In the genomic region with DNA sequence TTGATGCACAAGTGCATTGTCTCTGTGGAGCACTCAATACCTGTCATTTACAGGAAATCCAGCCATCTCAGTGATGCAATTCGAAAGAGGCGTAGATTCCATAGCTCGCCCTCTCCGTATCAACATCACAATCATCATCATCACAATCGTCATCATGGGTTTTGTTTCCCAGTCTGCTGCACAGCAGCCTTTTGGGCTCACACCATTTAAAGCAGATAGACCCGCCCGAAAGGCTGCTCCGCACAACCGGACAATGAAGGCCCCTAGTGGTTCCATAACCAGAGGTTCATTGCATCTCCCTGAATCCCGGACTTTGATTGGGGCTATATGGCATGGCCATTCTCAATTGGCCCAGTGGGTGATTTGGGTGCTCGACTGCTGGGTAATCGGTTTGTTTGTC, we compare ENCODE assay signal across 4 fruit fly cellular contexts.
A peak's percentile ranks its signal among the peaks of the same experiment; 100 is the strongest.
TF ChIP-seq lines count a peak whose summit lies in the region.

No protein-coding gene starts in this region.

- TF ChIP-seq CTCF in whole organism, embryonic (GFP tag; optimal IDR thresholded peaks at IDR 0.05; lab: Kevin White, UChicago), result no peak

TF ChIP-seq in whole organism, embryonic, 481 proteins besides CTCF, POLR2A, EP300 and RAD21 (continues in another document):
- TF ChIP-seq Med (GFP tag; lab: Kevin White, UChicago) (peak; percentile 75), Bgb (GFP tag; IDR thresholded peaks at IDR 0.05; lab: Robert Waterston, UW; ENCODE audit: partially characterized antibody) (peak; percentile 18; the same call in 1 of the 2 replicates), CG17361 (GFP tag; IDR thresholded peaks at IDR 0.05; lab: Robert Waterston, UW) (no peak), CG14014 (GFP tag; IDR thresholded peaks at IDR 0.05; lab: Robert Waterston, UW) (no peak), E2f2 (GFP tag; IDR thresholded peaks at IDR 0.05; lab: Robert Waterston, UW) (peak; percentile 9; the same call in 1 of the 2 replicates), CG12769 (tag; optimal IDR thresholded peaks at IDR 0.05; lab: Kevin White, UChicago) (peak; percentile 46), Pdp1 (GFP tag; optimal IDR thresholded peaks at IDR 0.05; lab: Kevin White, UChicago) (peak in 1 of 2 experiments; percentile 65), bbx (GFP tag; IDR thresholded peaks at IDR 0.05; lab: Robert Waterston, UW; ENCODE audit: partially characterized antibody) (peak; percentile 38; the same call in 1 of the 2 replicates), CG8290 (GFP tag; optimal IDR thresholded peaks at IDR 0.05; lab: Kevin White, UChicago) (no peak), CG8290 (tag; optimal IDR thresholded peaks at IDR 0.05; lab: Kevin White, UChicago) (peak in 1 of 2 experiments; percentile 31), CG13287 (GFP tag; IDR thresholded peaks at IDR 0.05; lab: Robert Waterston, UW; ENCODE audit: partially characterized antibody) (peak; percentile 45; the same call in 1 of the 2 replicates), CG17612 (GFP tag; IDR thresholded peaks at IDR 0.05; lab: Robert Waterston, UW) (peak; percentile 35; the same call in 1 of the 2 replicates), ftz-f1 (GFP tag; optimal IDR thresholded peaks at IDR 0.05; lab: Kevin White, UChicago) (peak; percentile 44), vvl (GFP tag; IDR thresholded peaks at IDR 0.05; lab: Robert Waterston, UW) (peak; percentile 24; the same call in 1 of the 2 replicates), CG3995 (GFP tag; optimal IDR thresholded peaks at IDR 0.05; lab: Kevin White, UChicago) (no peak), lola (GFP tag; optimal IDR thresholded peaks at IDR 0.05; lab: Kevin White, UChicago) (peak in 1 of 3 experiments; percentile 53), ci (GFP tag; IDR thresholded peaks at IDR 0.05; lab: Robert Waterston, UW) (peak; percentile 58; the same call in 1 of the 3 replicates), CG15514 (GFP tag; optimal IDR thresholded peaks at IDR 0.05; lab: Kevin White, UChicago) (peak; percentile 96), Bdp1 (GFP tag; optimal IDR thresholded peaks at IDR 0.05; lab: Kevin White, UChicago) (no peak)

TF ChIP-seq in whole organism, prepupa, 60 proteins besides CTCF, POLR2A, EP300 and RAD21:
- TF ChIP-seq Hr4 (GFP tag; optimal IDR thresholded peaks at IDR 0.05; lab: Kevin White, UChicago) (no peak), CG15336 (GFP tag; IDR thresholded peaks at IDR 0.05; lab: Robert Waterston, UW) (no peak), CG10631 (GFP tag; optimal IDR thresholded peaks at IDR 0.05; lab: Kevin White, UChicago) (no peak), Eip78C (GFP tag; lab: Kevin White, UChicago) (peak; percentile 41), Met (GFP tag; optimal IDR thresholded peaks at IDR 0.05; lab: Kevin White, UChicago) (no peak), eg (GFP tag; IDR thresholded peaks at IDR 0.05; lab: Robert Waterston, UW) (0 out of 3 replicates have a peak, but pooled peaks have one; percentile 32)

TF ChIP-seq in whole organism, pupa, 21 proteins besides CTCF, POLR2A, EP300 and RAD21:
- no peak for TF ChIP-seq D1 (tag; optimal IDR thresholded peaks at IDR 0.05; lab: Kevin White, UChicago)
- no peak for TF ChIP-seq CG32121 (GFP tag; IDR thresholded peaks at IDR 0.05; lab: Robert Waterston, UW)
- TF ChIP-seq CG15710 (tag; optimal IDR thresholded peaks at IDR 0.05; lab: Kevin White, UChicago), result no peak
- TF ChIP-seq CG14655 (GFP tag; optimal IDR thresholded peaks at IDR 0.05; lab: Kevin White, UChicago), result no peak
- TF ChIP-seq Pif1B (GFP tag; optimal IDR thresholded peaks at IDR 0.05; lab: Kevin White, UChicago), result no peak
- TF ChIP-seq gl (tag; optimal IDR thresholded peaks at IDR 0.05; lab: Kevin White, UChicago), result no peak
- TF ChIP-seq CG12605 (GFP tag; IDR thresholded peaks at IDR 0.05; lab: Robert Waterston, UW), result no peak
- TF ChIP-seq Snoo (tag; optimal IDR thresholded peaks at IDR 0.05; lab: Kevin White, UChicago), result no peak
- TF ChIP-seq Ets98B (GFP tag; IDR thresholded peaks at IDR 0.05; lab: Robert Waterston, UW), result no peak
- TF ChIP-seq rn (GFP tag; IDR thresholded peaks at IDR 0.05; lab: Robert Waterston, UW), result no peak
- no peak for TF ChIP-seq CG8301 (tag; optimal IDR thresholded peaks at IDR 0.05; lab: Kevin White, UChicago)
- TF ChIP-seq CG9948 (tag; optimal IDR thresholded peaks at IDR 0.05; lab: Kevin White, UChicago), result no peak
- 0 out of 3 replicates have a peak, but pooled peaks have one; percentile 15 for TF ChIP-seq fd96Ca (GFP tag; IDR thresholded peaks at IDR 0.05; lab: Robert Waterston, UW)
- TF ChIP-seq CG8159 (tag; optimal IDR thresholded peaks at IDR 0.05; lab: Kevin White, UChicago), result no peak
- no peak for TF ChIP-seq CG10348 (GFP tag; IDR thresholded peaks at IDR 0.05; lab: Robert Waterston, UW)
- TF ChIP-seq CG13204 (GFP tag; optimal IDR thresholded peaks at IDR 0.05; lab: Kevin White, UChicago), result no peak
- no peak for TF ChIP-seq CG17806 (tag; optimal IDR thresholded peaks at IDR 0.05; lab: Kevin White, UChicago)
- TF ChIP-seq Pif1A (GFP tag; optimal IDR thresholded peaks at IDR 0.05; lab: Kevin White, UChicago), result no peak
- TF ChIP-seq EcR (GFP tag; optimal IDR thresholded peaks at IDR 0.05; lab: Kevin White, UChicago), result peak; percentile 25
- peak; percentile 69; the same call in 2 of the 3 replicates for TF ChIP-seq CG4496 (GFP tag; IDR thresholded peaks at IDR 0.05; lab: Robert Waterston, UW)
TF ChIP-seq in whole organism, pupa: peak in this region for 3.

TF ChIP-seq in whole organism, wandering third instar larva, 38 proteins besides CTCF, POLR2A, EP300 and RAD21:
- no peak for TF ChIP-seq Sp1 (GFP tag; optimal IDR thresholded peaks at IDR 0.05; lab: Kevin White, UChicago)
- TF ChIP-seq psq (GFP tag; optimal IDR thresholded peaks at IDR 0.05; lab: Kevin White, UChicago), result no peak
- no peak for TF ChIP-seq brk (GFP tag; optimal IDR thresholded peaks at IDR 0.05; lab: Kevin White, UChicago)
- peak; percentile 58 for TF ChIP-seq Vsx2 (GFP tag; optimal IDR thresholded peaks at IDR 0.05; lab: Kevin White, UChicago; ENCODE audit: partially characterized antibody)
- TF ChIP-seq GATAd (GFP tag; optimal IDR thresholded peaks at IDR 0.05; lab: Kevin White, UChicago), result no peak
- peak; percentile 39 for TF ChIP-seq Dif (GFP tag; optimal IDR thresholded peaks at IDR 0.05; lab: Kevin White, UChicago; ENCODE audit: partially characterized antibody)
- TF ChIP-seq Myc (optimal IDR thresholded peaks at IDR 0.05; lab: Kevin White, UChicago), result peak; percentile 80
- no peak for TF ChIP-seq dsf (GFP tag; optimal IDR thresholded peaks at IDR 0.05; lab: Kevin White, UChicago; ENCODE audit: borderline replicate concordance)
- peak; percentile 79 for TF ChIP-seq N (GFP tag; optimal IDR thresholded peaks at IDR 0.05; lab: Kevin White, UChicago)
- no peak for TF ChIP-seq Hr78 (GFP tag; optimal IDR thresholded peaks at IDR 0.05; lab: Kevin White, UChicago)
- no peak for TF ChIP-seq Jra (GFP tag; optimal IDR thresholded peaks at IDR 0.05; lab: Kevin White, UChicago)
